Worm (Caenorhabditis elegans) whole organism, L3 larva: ENCODE results near the gene fat-5.
A peak's percentile ranks its signal among the peaks of the same experiment; 100 is the strongest.

ENCODE experiments used
- R02D3.7 ChIP-seq: fragments of 150-350 bp; optimal IDR thresholded peaks from 2 replicates; lab custom pipeline; 2014; ENCODE audit warnings: missing biosample characterization, missing genetic modification characterization
- aly-2 ChIP-seq: fragments of 150-350 bp; optimal IDR thresholded peaks from 2 replicates; lab custom pipeline; 2014; ENCODE audit warnings: missing biosample characterization, missing genetic modification characterization
- ama-1 ChIP-seq: fragments of 150-350 bp; optimal IDR thresholded peaks from 2 replicates; lab custom pipeline; 2018
- ceh-16 ChIP-seq: sonication (generic microtip); optimal IDR thresholded peaks from 2 replicates; lab custom pipeline; 2017; ENCODE audit warnings: missing biosample characterization, missing genetic modification characterization
- ceh-82 ChIP-seq: fragments of 150-350 bp; optimal IDR thresholded peaks from 2 replicates; lab custom pipeline; 2014; ENCODE audit warnings: missing biosample characterization, missing genetic modification characterization
- daf-12 ChIP-seq: fragments of 150-350 bp; optimal IDR thresholded peaks from 2 replicates; lab custom pipeline; 2014; ENCODE audit warnings: missing biosample characterization, missing genetic modification reagents, missing genetic modification characterization
- elt-1 ChIP-seq: fragments of 150-350 bp; optimal IDR thresholded peaks from 2 replicates; lab custom pipeline; 2014; ENCODE audit warnings: missing biosample characterization, missing genetic modification characterization
- elt-2 ChIP-seq: sonication (generic microtip); optimal IDR thresholded peaks from 2 replicates; lab custom pipeline; 2016; ENCODE audit warnings: missing genetic modification reagents, mild to moderate bottlenecking, missing genetic modification characterization, missing compliant biosample characterization
- elt-3 ChIP-seq, 3 experiments: fragments of 150-350 bp in 1 of 3; sonication (generic microtip) in 2 of 3; optimal IDR thresholded peaks; 2 replicates in 2 of 3; 4 replicates in 1 of 3; lab custom pipeline; 2014 to 2017; ENCODE audit warnings: missing biosample characterization in 3 of 3, missing genetic modification characterization in 3 of 3
- eor-1 ChIP-seq, 2 experiments: fragments of 150-350 bp; optimal IDR thresholded peaks; 2 replicates each; lab custom pipeline; 2014 to 2018; ENCODE audit warnings: missing biosample characterization in 2 of 2, missing genetic modification characterization in 2 of 2
- fkh-10 ChIP-seq: sonication (generic microtip); optimal IDR thresholded peaks from 2 replicates; lab custom pipeline; 2017; ENCODE audit warnings: missing biosample characterization, missing genetic modification reagents, missing genetic modification characterization
- hmg-11 ChIP-seq: sonication (generic microtip); optimal IDR thresholded peaks from 2 replicates; lab custom pipeline; 2016; ENCODE audit warnings: missing genetic modification characterization, missing compliant biosample characterization
- jun-1 ChIP-seq: fragments of 150-350 bp; optimal IDR thresholded peaks from 2 replicates; lab custom pipeline; 2014; ENCODE audit warnings: missing biosample characterization, missing genetic modification reagents, missing genetic modification characterization
- lin-39 ChIP-seq: fragments of 150-350 bp; optimal IDR thresholded peaks from 2 replicates; lab custom pipeline; 2018; ENCODE audit warnings: missing biosample characterization, missing genetic modification reagents, missing genetic modification characterization
- mdl-1 ChIP-seq: fragments of 150-350 bp; optimal IDR thresholded peaks from 2 replicates; lab custom pipeline; 2014; ENCODE audit warnings: missing biosample characterization, missing genetic modification characterization
- mml-1 ChIP-seq: fragments of 150-350 bp; sonication (generic microtip); optimal IDR thresholded peaks from 3 replicates; lab custom pipeline; 2014; ENCODE audit warnings: missing biosample characterization, missing genetic modification characterization
- nfya-1 ChIP-seq: sonication (generic microtip); optimal IDR thresholded peaks from 2 replicates; lab custom pipeline; 2017; ENCODE audit warnings: missing genetic modification characterization, mild to moderate bottlenecking, missing compliant biosample characterization, antibody characterized with exemption, moderate library complexity; ENCODE audit not compliant: insufficient read depth
- nhr-11 ChIP-seq: fragments of 150-350 bp; optimal IDR thresholded peaks from 2 replicates; lab custom pipeline; 2014; ENCODE audit warnings: missing biosample characterization, missing genetic modification characterization
- nhr-12 ChIP-seq: fragments of 150-350 bp; optimal IDR thresholded peaks from 2 replicates; lab custom pipeline; 2014; ENCODE audit warnings: missing biosample characterization, missing genetic modification characterization
- nhr-23 ChIP-seq: fragments of 150-350 bp; optimal IDR thresholded peaks from 2 replicates; lab custom pipeline; 2014; ENCODE audit warnings: missing biosample characterization, missing genetic modification reagents, missing genetic modification characterization
- nhr-25 ChIP-seq: sonication (generic microtip); optimal IDR thresholded peaks from 2 replicates; lab custom pipeline; 2017; ENCODE audit warnings: missing biosample characterization, missing genetic modification characterization
- nhr-28 ChIP-seq: fragments of 150-350 bp; optimal IDR thresholded peaks from 2 replicates; lab custom pipeline; 2014; ENCODE audit warnings: missing biosample characterization, missing genetic modification characterization
- nhr-43 ChIP-seq: sonication (generic microtip); optimal IDR thresholded peaks from 2 replicates; lab custom pipeline; 2016; ENCODE audit warnings: mild to moderate bottlenecking, missing genetic modification characterization, missing compliant biosample characterization; ENCODE audit not compliant: poor library complexity, severe bottlenecking
- nhr-76 ChIP-seq: fragments of 150-350 bp; sonication (generic microtip); optimal IDR thresholded peaks from 5 replicates; lab custom pipeline; 2014; ENCODE audit warnings: missing biosample characterization, missing genetic modification characterization
- nhr-77 ChIP-seq: fragments of 150-350 bp; optimal IDR thresholded peaks from 2 replicates; lab custom pipeline; 2014; ENCODE audit warnings: missing biosample characterization, missing genetic modification characterization
- pha-4 ChIP-seq: fragments of 150-350 bp; optimal IDR thresholded peaks from 2 replicates; lab custom pipeline; 2014; ENCODE audit warnings: missing biosample characterization, missing genetic modification reagents, missing genetic modification characterization
- pqm-1 ChIP-seq: fragments of 150-350 bp; optimal IDR thresholded peaks from 2 replicates; lab custom pipeline; 2017; ENCODE audit warnings: missing biosample characterization, missing genetic modification characterization, inconsistent platforms
- sea-2 ChIP-seq: fragments of 150-350 bp; sonication (generic microtip); optimal IDR thresholded peaks from 4 replicates; lab custom pipeline; 2014; ENCODE audit warnings: missing biosample characterization, missing genetic modification reagents, missing genetic modification characterization
- skn-1 ChIP-seq: fragments of 150-350 bp; optimal IDR thresholded peaks from 2 replicates; lab custom pipeline; 2014; ENCODE audit warnings: missing biosample characterization, missing genetic modification characterization
- snpc-4 ChIP-seq: fragments of 150-350 bp; optimal IDR thresholded peaks from 2 replicates; lab custom pipeline; 2014; ENCODE audit warnings: missing biosample characterization, missing genetic modification characterization
- tbx-2 ChIP-seq: sonication (generic microtip); optimal IDR thresholded peaks from 2 replicates; lab custom pipeline; 2016; ENCODE audit warnings: mild to moderate bottlenecking, missing genetic modification characterization, missing compliant biosample characterization
- unc-39 ChIP-seq: sonication (generic microtip); optimal IDR thresholded peaks from 4 replicates; lab custom pipeline; 2017; ENCODE audit warnings: missing biosample characterization, missing genetic modification characterization
- unc-62 ChIP-seq: fragments of 150-350 bp; sonication (generic microtip); optimal IDR thresholded peaks from 4 replicates; lab custom pipeline; 2014; ENCODE audit warnings: missing biosample characterization, missing genetic modification reagents, missing genetic modification characterization
- zag-1 ChIP-seq: fragments of 150-350 bp; optimal IDR thresholded peaks from 2 replicates; lab custom pipeline; 2014; ENCODE audit warnings: missing biosample characterization, missing genetic modification characterization
- ztf-11 ChIP-seq: fragments of 150-350 bp; optimal IDR thresholded peaks from 2 replicates; lab custom pipeline; 2014; ENCODE audit warnings: missing biosample characterization, missing genetic modification characterization
- ztf-4 ChIP-seq: fragments of 150-350 bp; optimal IDR thresholded peaks from 2 replicates; lab custom pipeline; 2014; ENCODE audit warnings: missing biosample characterization, missing genetic modification characterization

The fat-5 gene

ce11 chrV:17739801-17740200 lies 15.0 kb downstream of the fat-5 start, which contains the start of gene cutl-4:
Gene cutl-4, minus strand, starts transcription at chrV:17739901.
- no peak for TF ChIP-seq skn-1 (tag; lab: Kevin White, UChicago)

DNA sequence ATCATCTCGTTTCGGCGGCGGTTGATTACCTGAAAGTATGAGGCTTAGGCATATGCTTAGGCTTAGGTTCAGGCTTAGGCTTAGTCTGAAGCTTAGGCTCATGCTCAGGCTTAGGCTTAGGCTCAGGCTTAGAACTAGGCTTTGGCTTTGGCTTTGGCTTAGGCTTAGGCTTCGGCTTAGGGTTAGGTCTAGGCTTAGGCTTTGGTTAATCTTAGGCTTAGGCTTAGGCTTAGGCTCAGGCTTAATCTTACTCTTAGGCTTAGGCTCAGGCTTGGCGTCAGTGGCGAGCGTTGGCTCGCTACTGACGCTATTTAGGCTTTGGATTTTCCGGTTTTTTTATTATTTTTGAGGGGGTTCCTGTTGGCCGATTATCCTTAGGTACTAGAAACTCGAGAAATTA lies 19.0 kb downstream of the fat-5 start:
- TF ChIP-seq ama-1 (lab: Kevin White, UChicago) (no peak), daf-12 (no peak), pqm-1 (no peak), elt-1 (tag; lab: Kevin White, UChicago) (no peak), R02D3.7 (tag; lab: Kevin White, UChicago) (no peak), unc-39 (tag; lab: Kevin White, UChicago) (no peak), elt-2 (tag; lab: Kevin White, UChicago) (no peak), jun-1 (tag; lab: Kevin White, UChicago) (no peak), nfya-1 (tag; lab: Kevin White, UChicago) (no peak)
- TF ChIP-seq, all 47 proteins: peak for 0

ce11 chrV:17746959-17747358 lies 22.2 kb downstream of the fat-5 start, which contains the start of gene twk-36:
Gene twk-36, minus strand, starts transcription at chrV:17747059.
- no peak for TF ChIP-seq R02D3.7 (tag; lab: Kevin White, UChicago)
- no peak for TF ChIP-seq jun-1 (tag; lab: Kevin White, UChicago)
- TF ChIP-seq mdl-1 = no peak
- TF ChIP-seq hmg-11 (tag; lab: Kevin White, UChicago) = no peak
- TF ChIP-seq ceh-16 = no peak
- TF ChIP-seq nhr-12 (tag; lab: Kevin White, UChicago) = no peak
- TF ChIP-seq zag-1 (tag; lab: Kevin White, UChicago) = no peak
- TF ChIP-seq elt-3 (tag; optimal IDR thresholded peaks at IDR 0.05; lab: Kevin White, UChicago) = no peak
- TF ChIP-seq nhr-77 (tag; lab: Kevin White, UChicago) = no peak
- no peak for TF ChIP-seq nhr-25 (tag; lab: Kevin White, UChicago)
- TF ChIP-seq nhr-28 (tag; lab: Kevin White, UChicago) = no peak
- no peak for TF ChIP-seq eor-1 (tag; optimal IDR thresholded peaks at IDR 0.05; lab: Kevin White, UChicago)
- no peak for TF ChIP-seq nhr-23 (tag; lab: Kevin White, UChicago)
- TF ChIP-seq nhr-11 (tag; lab: Kevin White, UChicago) = no peak
- no peak for TF ChIP-seq nhr-43 (tag; lab: Kevin White, UChicago)
- TF ChIP-seq unc-62 (GFP tag; lab: Kevin White, UChicago) = no peak
- TF ChIP-seq pha-4 = no peak
- no peak for TF ChIP-seq nfya-1 (tag; lab: Kevin White, UChicago)
- no peak for TF ChIP-seq mml-1
- no peak for TF ChIP-seq snpc-4

ce11 chrV:17749181-17749580 lies 24.4 kb downstream of the fat-5 start, which contains the start of gene R12G8.1:
Gene R12G8.1, minus strand, starts transcription at chrV:17749243.
- no peak for TF ChIP-seq lin-39 (tag; lab: Kevin White, UChicago)
- peak; percentile 79 for TF ChIP-seq fkh-10 (GFP tag; lab: Kevin White, UChicago)

DNA sequence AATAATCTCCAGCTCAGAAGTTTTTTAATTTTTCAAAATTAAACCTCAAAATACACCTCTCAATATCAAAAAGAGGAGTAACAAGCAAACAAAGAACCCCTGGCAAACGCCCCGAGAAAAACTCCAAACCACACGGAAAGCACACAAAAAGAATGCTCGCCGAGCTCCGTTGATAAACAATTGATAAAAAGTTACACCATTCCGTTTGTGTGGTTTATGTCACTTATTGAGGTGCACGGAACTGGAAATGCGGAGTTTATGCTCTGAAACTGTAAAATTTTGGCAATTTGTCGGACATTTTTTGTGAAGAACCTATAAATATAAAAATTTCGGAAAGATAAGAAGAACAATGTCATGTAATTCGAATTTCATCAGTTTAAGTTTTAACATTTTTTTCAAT lies 27.5 kb downstream of the fat-5 start:
- peak; percentile 67 for TF ChIP-seq pqm-1
- no peak for TF ChIP-seq lin-39 (tag; lab: Kevin White, UChicago)
- peak; percentile 90 for TF ChIP-seq elt-2 (tag; lab: Kevin White, UChicago)
- TF ChIP-seq pha-4 = peak; percentile 46

DNA sequence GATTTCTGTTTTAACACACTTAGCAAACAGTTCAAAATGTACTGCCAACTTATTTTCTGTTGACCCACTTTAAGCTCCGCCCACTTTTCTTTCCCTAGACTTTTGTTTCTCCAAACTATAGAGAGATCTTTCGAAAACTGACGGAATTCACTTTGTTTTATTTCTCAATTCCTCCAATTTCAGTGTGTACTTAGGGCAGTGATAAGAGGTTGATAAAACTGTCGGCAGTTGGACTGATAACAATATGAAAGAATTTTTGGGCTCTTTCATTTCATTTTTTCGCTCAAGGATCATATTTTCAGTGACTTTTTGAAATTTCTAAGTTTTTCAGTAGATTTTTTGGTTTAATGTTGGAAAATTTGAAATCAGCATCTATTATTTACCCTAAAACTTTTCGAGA lies 30.2 kb downstream of the fat-5 start:
- peak; percentile 31 for TF ChIP-seq pha-4
- TF ChIP-seq elt-1 (tag; lab: Kevin White, UChicago) = no peak
- TF ChIP-seq pqm-1 = peak; percentile 78
- TF ChIP-seq jun-1 (tag; lab: Kevin White, UChicago) = no peak
- TF ChIP-seq nhr-25 (tag; lab: Kevin White, UChicago) = no peak
- TF ChIP-seq elt-2 (tag; lab: Kevin White, UChicago) = peak; percentile 82

- TF ChIP-seq ceh-82 = no peak
- no peak for TF ChIP-seq jun-1 (tag; lab: Kevin White, UChicago)
- TF ChIP-seq elt-3 (tag; optimal IDR thresholded peaks at IDR 0.05; lab: Kevin White, UChicago) = no peak
- no peak for TF ChIP-seq eor-1 (tag; optimal IDR thresholded peaks at IDR 0.05; lab: Kevin White, UChicago)
- no peak for TF ChIP-seq ceh-16
- no peak for TF ChIP-seq snpc-4
- TF ChIP-seq aly-2 = no peak
- TF ChIP-seq zag-1 (tag; lab: Kevin White, UChicago) = no peak
- TF ChIP-seq ztf-4 (tag; lab: Kevin White, UChicago) = no peak
- no peak for TF ChIP-seq ztf-11 (tag; lab: Kevin White, UChicago)
- TF ChIP-seq nhr-43 (tag; lab: Kevin White, UChicago) = no peak
- TF ChIP-seq tbx-2 (tag; lab: Kevin White, UChicago) = no peak
- no peak for TF ChIP-seq skn-1 (tag; lab: Kevin White, UChicago)
- TF ChIP-seq nhr-76 (tag; lab: Kevin White, UChicago) = no peak
- TF ChIP-seq sea-2 (GFP tag; lab: Kevin White, UChicago) = no peak
- no peak for TF ChIP-seq lin-39 (tag; lab: Kevin White, UChicago)
- TF ChIP-seq nhr-12 (tag; lab: Kevin White, UChicago) = no peak
Observed at ce11 chrV:17755592-17755991, 30.8 kb downstream of the fat-5 start, which contains the start of gene pgp-9. Gene pgp-9, plus strand, starts transcription at chrV:17755892.
